Worm (Caenorhabditis elegans) whole organism, L4/young adult: Measurements from ENCODE around the gene Y43F8B.12.

ENCODE experiments used
- W03F9.2 ChIP-seq: fragments of 150-350 bp; optimal IDR thresholded peaks from 2 replicates; lab custom pipeline; 2014; ENCODE audit warnings: missing biosample characterization, missing genetic modification characterization
- dao-5 ChIP-seq: sonication (generic microtip); optimal IDR thresholded peaks from 2 replicates; lab custom pipeline; 2016; ENCODE audit warnings: missing genotype, missing genetic modification characterization, moderate library complexity, missing compliant biosample characterization
- him-1 ChIP-seq: sonication (generic microtip); optimal IDR thresholded peaks from 2 replicates; lab custom pipeline; 2016; ENCODE audit warnings: missing genotype, missing genetic modification reagents, missing genetic modification characterization, missing compliant biosample characterization

Gene Y43F8B.12

ce11 chrV:19468083-19468482 is at the start of gene Y43F8B.12:
Y43F8B.12 (plus strand) TSS chrV:19468383.
- TF ChIP-seq him-1 (tag; lab: Kevin White, UChicago) (no peak), W03F9.2 (tag; lab: Kevin White, UChicago) (no peak), dao-5 (tag; lab: Kevin White, UChicago) (no peak)

ce11 chrV:19421131-19421530 is 47.1 kb upstream of the Y43F8B.12 start, which contains the start of gene C25F9.2:
C25F9.2 (plus strand) TSS chrV:19421471.
- TF ChIP-seq W03F9.2 (tag; lab: Kevin White, UChicago), result no peak
- TF ChIP-seq dao-5 (tag; lab: Kevin White, UChicago), result no peak
- no peak for TF ChIP-seq him-1 (tag; lab: Kevin White, UChicago)

- TF ChIP-seq W03F9.2 (tag; lab: Kevin White, UChicago), result no peak
- no peak for TF ChIP-seq him-1 (tag; lab: Kevin White, UChicago)
- TF ChIP-seq dao-5 (tag; lab: Kevin White, UChicago), result no peak
These were observed 40.1 kb upstream of the Y43F8B.12 start for ce11 chrV:19428097-19428496.

ce11 chrV:19428936-19429335 is 39.2 kb upstream of the Y43F8B.12 start:
- TF ChIP-seq him-1 (tag; lab: Kevin White, UChicago) (no peak), dao-5 (tag; lab: Kevin White, UChicago) (no peak), W03F9.2 (tag; lab: Kevin White, UChicago) (no peak)

ce11 chrV:19429605-19430004 is 38.6 kb upstream of the Y43F8B.12 start:
- TF ChIP-seq W03F9.2 (tag; lab: Kevin White, UChicago), result no peak

- TF ChIP-seq him-1 (tag; lab: Kevin White, UChicago), result no peak
- TF ChIP-seq W03F9.2 (tag; lab: Kevin White, UChicago), result no peak
- TF ChIP-seq dao-5 (tag; lab: Kevin White, UChicago), result no peak
These were observed 37.8 kb upstream of the Y43F8B.12 start for ce11 chrV:19430351-19430913.

ce11 chrV:19431036-19431435 is 37.1 kb upstream of the Y43F8B.12 start, which contains the start of gene srw-85:
srw-85 (minus strand) TSS chrV:19431136.
- TF ChIP-seq dao-5 (tag; lab: Kevin White, UChicago) (no peak), him-1 (tag; lab: Kevin White, UChicago) (no peak), W03F9.2 (tag; lab: Kevin White, UChicago) (no peak)

- TF ChIP-seq him-1 (tag; lab: Kevin White, UChicago) (no peak), W03F9.2 (tag; lab: Kevin White, UChicago) (no peak)
These were observed 36.2 kb upstream of the Y43F8B.12 start for ce11 chrV:19432030-19432429.

- no peak for TF ChIP-seq him-1 (tag; lab: Kevin White, UChicago)
These were observed 35.2 kb upstream of the Y43F8B.12 start, which contains the start of gene C25F9.11 for ce11 chrV:19432972-19433371. C25F9.11 (minus strand) TSS chrV:19433072.

- TF ChIP-seq him-1 (tag; lab: Kevin White, UChicago) (no peak), dao-5 (tag; lab: Kevin White, UChicago) (no peak), W03F9.2 (tag; lab: Kevin White, UChicago) (no peak)
These were observed 34.3 kb upstream of the Y43F8B.12 start, which contains the start of gene C25F9.16 for ce11 chrV:19433806-19434437. C25F9.16 (plus strand) TSS chrV:19434387.

- TF ChIP-seq dao-5 (tag; lab: Kevin White, UChicago) (no peak), him-1 (tag; lab: Kevin White, UChicago) (no peak), W03F9.2 (tag; lab: Kevin White, UChicago) (no peak)
These were observed 31.9 kb upstream of the Y43F8B.12 start, which contains the start of gene C25F9.14 for ce11 chrV:19436307-19436706. C25F9.14 (plus strand) TSS chrV:19436484.

ce11 chrV:19443599-19443998 is 24.6 kb upstream of the Y43F8B.12 start:
- TF ChIP-seq dao-5 (tag; lab: Kevin White, UChicago), result no peak
- TF ChIP-seq him-1 (tag; lab: Kevin White, UChicago), result no peak
- no peak for TF ChIP-seq W03F9.2 (tag; lab: Kevin White, UChicago)

ce11 chrV:19445442-19445841 is 22.7 kb upstream of the Y43F8B.12 start, which contains the start of gene M04C3.1:
M04C3.1 (minus strand) TSS chrV:19445605.
- TF ChIP-seq W03F9.2 (tag; lab: Kevin White, UChicago) (no peak), him-1 (tag; lab: Kevin White, UChicago) (no peak), dao-5 (tag; lab: Kevin White, UChicago) (no peak)

- TF ChIP-seq him-1 (tag; lab: Kevin White, UChicago), result no peak
- no peak for TF ChIP-seq W03F9.2 (tag; lab: Kevin White, UChicago)
- TF ChIP-seq dao-5 (tag; lab: Kevin White, UChicago), result no peak
These were observed 19.4 kb upstream of the Y43F8B.12 start, which contains the start of gene M04C3.2 for ce11 chrV:19448805-19449204. M04C3.2 (minus strand) TSS chrV:19448905.
